Fruit fly (Drosophila melanogaster) whole organism, wandering third instar larva: Measurements from ENCODE around the gene CG8289.

Experiments
- Abd-B ChIP-seq: fragments of >200 bp; optimal IDR thresholded peaks from 2 replicates; lab custom pipeline; 2017; ENCODE audit warnings: missing biosample characterization, missing genetic modification characterization
- CG32264 ChIP-seq: fragments of 200-800 bp; sonication (Bioruptor generic); optimal IDR thresholded peaks from 2 replicates; lab custom pipeline; 2016; ENCODE audit warnings: missing biosample characterization, missing genetic modification characterization
- CG9705 ChIP-seq: fragments of 200-800 bp; sonication (Bioruptor generic); optimal IDR thresholded peaks from 2 replicates; lab custom pipeline; 2018; ENCODE audit warnings: missing biosample characterization, mild to moderate bottlenecking, missing genetic modification characterization
- CrebA ChIP-seq: fragments of 200-800 bp; sonication (Bioruptor generic); optimal IDR thresholded peaks from 2 replicates; lab custom pipeline; 2016; ENCODE audit warnings: missing biosample characterization, mild to moderate bottlenecking, missing genetic modification characterization, borderline replicate concordance
- Dfd ChIP-seq: fragments of >200 bp; optimal IDR thresholded peaks from 2 replicates; lab custom pipeline; 2017; ENCODE audit warnings: missing biosample characterization, missing genetic modification characterization
- Dif ChIP-seq: fragments of 200-275, 200-300 bp; sonication (Bioruptor generic); optimal IDR thresholded peaks from 2 replicates; lab custom pipeline; 2018; ENCODE audit warnings: missing biosample characterization, missing genetic modification characterization; ENCODE audit not compliant: partially characterized antibody
- GATAd ChIP-seq: sonication (Bioruptor generic); optimal IDR thresholded peaks from 2 replicates; lab custom pipeline; 2016; ENCODE audit warnings: missing biosample characterization, missing genetic modification characterization
- HLH106 ChIP-seq: fragments of 200-800 bp; optimal IDR thresholded peaks from 3 replicates; lab custom pipeline; 2019; ENCODE audit warnings: missing biosample characterization, mild to moderate bottlenecking, missing genetic modification characterization, moderate library complexity
- Hnf4 ChIP-seq: fragments of 200-800 bp; sonication (Bioruptor generic); optimal IDR thresholded peaks from 2 replicates; lab custom pipeline; 2016; ENCODE audit warnings: missing biosample characterization, mild to moderate bottlenecking, missing genetic modification characterization
- Hr78 ChIP-seq: fragments of >200 bp; optimal IDR thresholded peaks from 2 replicates; lab custom pipeline; 2017; ENCODE audit warnings: missing biosample characterization, missing genetic modification characterization
- Hr83 ChIP-seq: fragments of 200-300 bp; sonication (Bioruptor generic); optimal IDR thresholded peaks from 2 replicates; lab custom pipeline; 2016; ENCODE audit warnings: missing biosample characterization, mild to moderate bottlenecking, missing genetic modification characterization, moderate library complexity; ENCODE audit not compliant: poor library complexity, severe bottlenecking
- Jra ChIP-seq: sonication (Bioruptor generic); optimal IDR thresholded peaks from 2 replicates; lab custom pipeline; 2016; ENCODE audit warnings: missing biosample characterization, missing genetic modification characterization
- Mio ChIP-seq: sonication (Bioruptor generic); optimal IDR thresholded peaks from 2 replicates; lab custom pipeline; 2016; ENCODE audit warnings: missing biosample characterization, missing genetic modification characterization
- Myc ChIP-seq: fragments of >200 bp; optimal IDR thresholded peaks from 2 replicates; lab custom pipeline; 2017
- N ChIP-seq: fragments of >200 bp; optimal IDR thresholded peaks from 2 replicates; lab custom pipeline; 2018; ENCODE audit warnings: missing biosample characterization, missing external identifiers, missing genetic modification characterization
- OdsH ChIP-seq: fragments of 200-800 bp; sonication (Bioruptor generic); optimal IDR thresholded peaks from 2 replicates; lab custom pipeline; 2016; ENCODE audit warnings: missing biosample characterization, mild to moderate bottlenecking, missing genetic modification characterization
- Rel ChIP-seq, 2 experiments: fragments of 200-800 bp; sonication (Bioruptor generic) in 1 of 2; optimal IDR thresholded peaks; 2 replicates in 1 of 2; 3 replicates in 1 of 2; lab custom pipeline; 2016 to 2019; ENCODE audit warnings: mild to moderate bottlenecking in 2 of 2, missing biosample characterization in 2 of 2, missing genetic modification characterization in 2 of 2, moderate library complexity in 1 of 2
- Sp1 ChIP-seq: fragments of 200-800 bp; sonication (Bioruptor generic); optimal IDR thresholded peaks from 3 replicates; lab custom pipeline; 2019; ENCODE audit warnings: missing biosample characterization, mild to moderate bottlenecking, missing genetic modification characterization, moderate library complexity
- Vsx2 ChIP-seq: fragments of 200-300, 225-300 bp; sonication (Bioruptor generic); optimal IDR thresholded peaks from 2 replicates; lab custom pipeline; 2018; ENCODE audit warnings: missing biosample characterization, missing genetic modification characterization; ENCODE audit not compliant: partially characterized antibody
- br ChIP-seq: fragments of 200-800 bp; sonication (Bioruptor generic); optimal IDR thresholded peaks from 2 replicates; lab custom pipeline; 2016; ENCODE audit warnings: missing biosample characterization, missing genetic modification characterization
- brk ChIP-seq: fragments of 200-800 bp; sonication (Bioruptor generic); optimal IDR thresholded peaks from 2 replicates; lab custom pipeline; 2016; ENCODE audit warnings: missing biosample characterization, mild to moderate bottlenecking, missing genetic modification characterization
- dl ChIP-seq, 2 experiments: fragments of 175-275, 200-275 bp in 1 of 2; fragments of 200-275 bp in 1 of 2; sonication (Bioruptor generic); optimal IDR thresholded peaks; lab custom pipeline; 2018; ENCODE audit warnings: mild to moderate bottlenecking in 2 of 2, missing biosample characterization in 2 of 2, missing genetic modification characterization in 2 of 2, moderate library complexity in 2 of 2; ENCODE audit not compliant: partially characterized antibody in 2 of 2, insufficient read depth in 1 of 2
- dmrt93B ChIP-seq: fragments of 200-800 bp; sonication (Bioruptor generic); optimal IDR thresholded peaks from 2 replicates; lab custom pipeline; 2018; ENCODE audit warnings: missing biosample characterization, mild to moderate bottlenecking, missing genetic modification characterization
- dsf ChIP-seq: sonication (Bioruptor generic); optimal IDR thresholded peaks from 2 replicates; lab custom pipeline; 2016; ENCODE audit warnings: missing biosample characterization, missing genetic modification characterization, borderline replicate concordance
- ey ChIP-seq: fragments of 200-800 bp; sonication (Bioruptor generic); optimal IDR thresholded peaks from 2 replicates; lab custom pipeline; 2016; ENCODE audit warnings: missing biosample characterization, missing genetic modification characterization
- foxo ChIP-seq, 2 experiments: fragments of 200-800 bp; sonication (Bioruptor generic); optimal IDR thresholded peaks; 2 replicates in 1 of 2; 3 replicates in 1 of 2; lab custom pipeline; 2016 to 2017; ENCODE audit warnings: missing biosample characterization in 2 of 2, missing genetic modification characterization in 2 of 2
- fru ChIP-seq: fragments of 200-800 bp; sonication (Bioruptor generic); optimal IDR thresholded peaks from 3 replicates; lab custom pipeline; 2016; ENCODE audit warnings: missing biosample characterization, mild to moderate bottlenecking, missing genetic modification characterization
- h ChIP-seq: fragments of 200-800 bp; sonication (Bioruptor generic); optimal IDR thresholded peaks from 3 replicates; lab custom pipeline; 2016; ENCODE audit warnings: missing biosample characterization, mild to moderate bottlenecking, missing genetic modification characterization
- jim ChIP-seq: fragments of 175-275, 200-325 bp; sonication (Bioruptor generic); optimal IDR thresholded peaks from 2 replicates; lab custom pipeline; 2016; ENCODE audit warnings: missing biosample characterization, mild to moderate bottlenecking, missing genetic modification characterization
- lola ChIP-seq: fragments of >200 bp; optimal IDR thresholded peaks from 2 replicates; lab custom pipeline; 2017; ENCODE audit warnings: missing biosample characterization, missing genetic modification characterization
- pan ChIP-seq: fragments of >200 bp; optimal IDR thresholded peaks from 2 replicates; lab custom pipeline; 2017
- psq ChIP-seq: fragments of 200-800 bp; sonication (Bioruptor generic); optimal IDR thresholded peaks from 3 replicates; lab custom pipeline; 2017; ENCODE audit warnings: missing biosample characterization, mild to moderate bottlenecking, missing genetic modification characterization, moderate library complexity
- rgr ChIP-seq: fragments of 200-800 bp; sonication (Bioruptor generic); optimal IDR thresholded peaks from 3 replicates; lab custom pipeline; 2016; ENCODE audit warnings: missing biosample characterization, mild to moderate bottlenecking, missing genetic modification characterization
- sage ChIP-seq: fragments of 200-800 bp; sonication (Bioruptor generic); optimal IDR thresholded peaks from 2 replicates; lab custom pipeline; 2016; ENCODE audit warnings: missing biosample characterization, mild to moderate bottlenecking, missing genetic modification characterization
- sv ChIP-seq: fragments of 200-800 bp; sonication (Bioruptor generic); optimal IDR thresholded peaks from 3 replicates; lab custom pipeline; 2016; ENCODE audit warnings: missing biosample characterization, missing genetic modification characterization
- tai ChIP-seq: sonication (Bioruptor generic); optimal IDR thresholded peaks from 2 replicates; lab custom pipeline; 2016; ENCODE audit warnings: missing biosample characterization, missing genetic modification characterization
- usp ChIP-seq: fragments of >200 bp; optimal IDR thresholded peaks from 2 replicates; lab custom pipeline; 2017; ENCODE audit warnings: missing biosample characterization, missing genetic modification characterization
- woc ChIP-seq: sonication (Bioruptor generic); optimal IDR thresholded peaks from 2 replicates; lab custom pipeline; 2016; ENCODE audit warnings: missing biosample characterization, mild to moderate bottlenecking, missing genetic modification characterization

The CG8289 gene

dm6 chrX:17625833-17626232 is 10.0 kb downstream of the CG8289 start:
- TF ChIP-seq Myc (lab: Kevin White, UChicago), result peak; percentile 52
- no peak for TF ChIP-seq psq (GFP tag; lab: Kevin White, UChicago)
- TF ChIP-seq, all 38 proteins: peak for 1

dm6 chrX:17624983-17625401 is 10.9 kb downstream of the CG8289 start:
- no peak for TF ChIP-seq dsf (GFP tag; lab: Kevin White, UChicago)
- TF ChIP-seq dmrt93B, result peak; percentile 81
- no peak for TF ChIP-seq CrebA (GFP tag; lab: Kevin White, UChicago)
- TF ChIP-seq woc (GFP tag; lab: Kevin White, UChicago), result peak; percentile 59
- peak; percentile 92 for TF ChIP-seq rgr
- peak; percentile 50 for TF ChIP-seq Jra (GFP tag; lab: Kevin White, UChicago)
- TF ChIP-seq fru (GFP tag; lab: Kevin White, UChicago), result peak; percentile 94
- TF ChIP-seq pan (lab: Kevin White, UChicago), result no peak
- TF ChIP-seq h, result peak; percentile 92
- no peak for TF ChIP-seq Dfd (GFP tag; lab: Kevin White, UChicago)
- TF ChIP-seq br (GFP tag; lab: Kevin White, UChicago), result peak; percentile 91
- no peak for TF ChIP-seq jim (GFP tag; lab: Kevin White, UChicago)
- TF ChIP-seq OdsH, result peak; percentile 89
- peak; percentile 91 for TF ChIP-seq HLH106 (tag; lab: Kevin White, UChicago)
- no peak for TF ChIP-seq Hr78 (GFP tag; lab: Kevin White, UChicago)
- peak; percentile 76 for TF ChIP-seq sv (GFP tag; lab: Kevin White, UChicago)
- peak; percentile 66 for TF ChIP-seq CG9705 (GFP tag; lab: Kevin White, UChicago)
- TF ChIP-seq dl (GFP tag; optimal IDR thresholded peaks at IDR 0.05; lab: Kevin White, UChicago; ENCODE audit: insufficient read depth in 1 of 2, partially characterized antibody in 2 of 2), result no peak
- no peak for TF ChIP-seq Vsx2 (GFP tag; lab: Kevin White, UChicago)
- peak; percentile 29 for TF ChIP-seq Hr83 (GFP tag; lab: Kevin White, UChicago)
- no peak for TF ChIP-seq Myc (lab: Kevin White, UChicago)
- no peak for TF ChIP-seq brk
- TF ChIP-seq N, result no peak
- TF ChIP-seq usp, result no peak
- TF ChIP-seq Mio (GFP tag; lab: Kevin White, UChicago), result peak; percentile 39
- peak; percentile 33 for TF ChIP-seq tai (GFP tag; lab: Kevin White, UChicago)
- no peak for TF ChIP-seq Dif
- peak; percentile 68 for TF ChIP-seq sage (GFP tag; lab: Kevin White, UChicago)
- no peak for TF ChIP-seq Abd-B (GFP tag; lab: Kevin White, UChicago)
- no peak for TF ChIP-seq GATAd (GFP tag; lab: Kevin White, UChicago)
- TF ChIP-seq psq (GFP tag; lab: Kevin White, UChicago), result peak; percentile 85
- peak; percentile 88 to 94 for TF ChIP-seq foxo (GFP tag; optimal IDR thresholded peaks at IDR 0.05; lab: Kevin White, UChicago)
- peak; percentile 91 for TF ChIP-seq ey (GFP tag; lab: Kevin White, UChicago)
- TF ChIP-seq Sp1, result peak; percentile 91
- TF ChIP-seq lola, result no peak
- TF ChIP-seq Rel (GFP tag; optimal IDR thresholded peaks at IDR 0.05; lab: Kevin White, UChicago), result no peak
- no peak for TF ChIP-seq Rel (tag; optimal IDR thresholded peaks at IDR 0.05; lab: Kevin White, UChicago)
- TF ChIP-seq Hnf4 (GFP tag; lab: Kevin White, UChicago), result peak; percentile 84
- TF ChIP-seq CG32264 (GFP tag; lab: Kevin White, UChicago), result peak; percentile 89
